Fruit fly (Drosophila melanogaster): Measurements from ENCODE around the gene CG46281.

CG46281 gene

DNA sequence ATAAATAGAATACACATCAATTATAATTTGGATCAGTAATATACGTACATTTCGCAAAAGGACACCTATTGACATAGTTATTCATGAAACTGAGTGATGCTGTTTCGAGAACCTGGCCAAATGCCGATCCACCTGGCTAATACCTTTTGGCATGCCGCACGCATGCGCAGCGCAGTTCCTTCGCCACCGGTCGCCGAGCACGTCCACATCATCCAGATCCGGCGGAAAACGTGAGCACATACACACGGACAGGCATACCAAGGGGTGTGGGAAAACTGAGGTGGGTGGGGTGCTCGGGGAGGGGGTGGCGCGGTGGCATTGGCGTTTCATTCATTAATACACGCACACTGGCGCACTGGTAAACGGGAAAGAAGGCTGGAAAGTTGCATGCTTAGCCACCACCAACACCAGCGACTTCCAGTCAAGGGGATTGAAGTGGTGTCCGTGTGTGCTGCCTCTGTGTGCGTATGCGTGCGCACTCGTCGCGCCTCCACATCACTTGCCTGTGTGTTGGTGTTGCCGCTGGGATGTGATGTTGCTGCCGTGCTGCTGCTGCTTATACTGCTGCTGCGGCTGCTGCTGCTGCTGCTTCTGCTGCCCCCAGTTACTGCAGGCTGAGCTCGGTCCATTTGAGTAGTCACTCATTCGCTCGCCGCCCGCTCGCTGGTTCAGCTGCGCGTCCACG lies 27.2 kb upstream of the CG46281 start, which contains the start of gene sim:
TSS of gene sim (plus strand) at position 635 of the 685 bp plus-strand sequence.
- TF ChIP-seq CG8478 (optimal IDR thresholded peaks at IDR 0.05) (no peak), EcR (GFP tag; optimal IDR thresholded peaks at IDR 0.05) (no peak), Dll (optimal IDR thresholded peaks at IDR 0.05) (no peak), pan (optimal IDR thresholded peaks at IDR 0.05) (no peak), usp (GFP tag; optimal IDR thresholded peaks at IDR 0.05) (no peak)

DNA sequence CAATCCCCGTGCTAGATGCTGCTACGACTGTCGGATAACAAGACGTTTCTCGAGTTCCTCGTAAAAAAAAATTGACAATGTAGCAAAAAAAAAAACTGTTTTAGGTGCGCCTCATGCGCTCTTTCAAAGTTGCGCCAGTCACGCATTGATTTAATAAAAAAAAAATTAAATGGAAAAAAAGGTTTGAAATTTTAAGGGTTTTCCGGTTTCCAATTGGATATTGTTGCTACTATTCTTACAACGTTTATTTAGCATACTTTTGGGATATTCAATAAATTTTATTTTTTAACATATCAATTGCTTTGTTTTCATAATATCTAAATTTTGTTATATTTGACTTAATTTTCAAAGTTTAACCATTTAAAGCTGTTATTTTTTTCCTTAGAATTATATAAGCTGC lies 26.4 kb upstream of the CG46281 start:
- no peak for TF ChIP-seq CG8478 (optimal IDR thresholded peaks at IDR 0.05)
- no peak for TF ChIP-seq EcR (GFP tag; optimal IDR thresholded peaks at IDR 0.05)
- TF ChIP-seq psq (optimal IDR thresholded peaks at IDR 0.05): no peak
- TF ChIP-seq pan (optimal IDR thresholded peaks at IDR 0.05): no peak
- TF ChIP-seq usp (GFP tag; optimal IDR thresholded peaks at IDR 0.05): no peak
- no peak for TF ChIP-seq Dll (optimal IDR thresholded peaks at IDR 0.05)

DNA sequence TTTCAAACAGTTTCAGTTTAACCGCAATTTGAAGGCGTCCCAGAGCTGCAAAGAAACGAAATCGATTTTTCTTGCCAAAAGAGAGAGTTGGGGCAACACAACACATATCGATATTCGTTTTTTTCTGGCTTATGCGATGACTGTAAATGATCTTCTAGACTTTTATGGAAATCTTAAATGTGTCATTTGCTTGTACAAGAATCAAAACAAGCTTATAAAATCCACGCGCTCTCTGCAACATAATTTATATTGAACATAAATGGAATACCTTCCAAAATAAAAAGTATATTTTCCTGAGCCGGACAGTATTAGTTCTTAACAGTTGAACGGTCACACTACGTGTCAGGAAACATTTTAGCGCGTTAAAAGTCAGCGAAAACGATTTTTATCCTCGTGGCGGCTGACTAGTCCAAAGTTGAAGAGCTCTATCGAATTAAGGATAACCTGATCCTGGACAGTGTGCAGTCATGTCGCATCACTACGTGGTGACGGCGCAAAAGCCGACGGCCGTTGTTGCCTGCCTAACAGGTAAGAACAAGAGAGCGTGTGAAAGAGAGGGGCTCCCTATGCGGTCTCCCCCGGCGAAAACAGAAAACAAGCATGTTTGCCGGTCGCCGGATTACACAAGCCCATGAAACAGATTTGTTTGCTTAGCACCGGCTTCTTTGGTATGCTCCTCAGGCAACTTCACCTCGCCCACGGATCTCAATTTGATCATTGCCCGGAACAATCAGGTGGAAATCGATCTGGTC lies 22.0 kb upstream of the CG46281 start, which contains the start of gene pic:
TSS of gene pic (plus strand) at position 304 of the 752 bp plus-strand sequence.
- TF ChIP-seq psq (optimal IDR thresholded peaks at IDR 0.05) (no peak), CG8478 (optimal IDR thresholded peaks at IDR 0.05) (no peak), usp (GFP tag; optimal IDR thresholded peaks at IDR 0.05) (no peak), EcR (GFP tag; optimal IDR thresholded peaks at IDR 0.05) (no peak), Dll (optimal IDR thresholded peaks at IDR 0.05) (no peak), pan (optimal IDR thresholded peaks at IDR 0.05) (no peak)

DNA sequence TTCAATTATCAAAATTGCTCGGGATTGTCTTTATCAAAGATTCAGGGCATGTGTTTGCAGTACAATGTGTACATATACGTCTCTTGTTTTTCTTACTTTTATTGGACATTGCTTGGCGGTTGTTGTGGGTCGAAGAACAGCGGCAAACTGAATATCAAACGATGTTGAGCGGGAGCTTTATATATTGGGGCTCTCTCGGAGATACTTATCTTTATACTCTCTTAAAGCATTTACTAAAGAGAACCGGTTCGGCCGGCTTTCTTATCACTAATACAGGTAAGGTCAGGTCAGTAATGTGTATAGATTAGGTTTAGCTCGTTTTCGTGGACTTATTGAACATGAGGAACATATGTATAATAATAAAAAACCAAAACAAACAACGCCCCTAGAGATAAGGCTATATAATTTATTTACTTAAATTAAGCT lies 21.2 kb upstream of the CG46281 start, which contains the start of gene CG7966:
TSS of gene CG7966 (minus strand) at position 156 of the 426 bp plus-strand sequence.
- TF ChIP-seq usp (GFP tag; optimal IDR thresholded peaks at IDR 0.05): no peak
- no peak for TF ChIP-seq CG8478 (optimal IDR thresholded peaks at IDR 0.05)
- TF ChIP-seq Dll (optimal IDR thresholded peaks at IDR 0.05): no peak
- TF ChIP-seq pan (optimal IDR thresholded peaks at IDR 0.05): no peak
- no peak for TF ChIP-seq psq (optimal IDR thresholded peaks at IDR 0.05)
- no peak for TF ChIP-seq EcR (GFP tag; optimal IDR thresholded peaks at IDR 0.05)

- no peak for TF ChIP-seq Dll (optimal IDR thresholded peaks at IDR 0.05)
- no peak for TF ChIP-seq CG8478 (optimal IDR thresholded peaks at IDR 0.05)
- TF ChIP-seq EcR (GFP tag; optimal IDR thresholded peaks at IDR 0.05): no peak
- no peak for TF ChIP-seq usp (GFP tag; optimal IDR thresholded peaks at IDR 0.05)
- no peak for TF ChIP-seq psq (optimal IDR thresholded peaks at IDR 0.05)
- no peak for TF ChIP-seq pan (optimal IDR thresholded peaks at IDR 0.05)
Observed at dm6 chr3R:13047431-13047830, 17.3 kb upstream of the CG46281 start, which contains the start of gene CG31157. Gene CG31157, plus strand, starts transcription at chr3R:13047731.

- TF ChIP-seq usp (GFP tag; optimal IDR thresholded peaks at IDR 0.05) (no peak), Dll (optimal IDR thresholded peaks at IDR 0.05) (no peak), CG8478 (optimal IDR thresholded peaks at IDR 0.05) (no peak), pan (optimal IDR thresholded peaks at IDR 0.05) (no peak), psq (optimal IDR thresholded peaks at IDR 0.05) (no peak), EcR (GFP tag; optimal IDR thresholded peaks at IDR 0.05) (no peak)
Observed at dm6 chr3R:13044459-13044858, 14.4 kb upstream of the CG46281 start, which contains the start of gene Hsc70-2. Gene Hsc70-2, plus strand, starts transcription at chr3R:13044759.

DNA sequence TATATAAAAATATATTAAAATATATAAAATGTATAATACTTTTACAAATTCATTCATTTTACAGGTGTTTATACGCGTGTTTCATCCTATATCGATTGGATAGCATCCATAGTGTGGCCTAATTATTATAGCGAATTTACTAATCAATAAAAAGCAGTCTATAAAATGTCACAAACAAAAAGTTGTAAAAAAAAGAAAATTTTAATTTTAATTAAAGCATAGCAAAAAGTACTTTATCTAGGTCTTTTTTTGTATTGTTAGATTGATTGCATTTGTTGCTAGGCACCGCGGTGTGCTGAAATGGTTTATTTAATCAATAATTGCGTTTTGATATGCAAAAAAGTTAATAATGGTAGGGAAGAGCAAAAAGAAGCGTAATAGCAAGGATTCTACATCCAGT lies 13.8 kb upstream of the CG46281 start, which contains the start of gene CG45122:
TSS of gene CG45122 (plus strand) at position 301 of the 400 bp plus-strand sequence.
- no peak for TF ChIP-seq CG8478 (optimal IDR thresholded peaks at IDR 0.05)
- no peak for TF ChIP-seq EcR (GFP tag; optimal IDR thresholded peaks at IDR 0.05)
- TF ChIP-seq psq (optimal IDR thresholded peaks at IDR 0.05): no peak
- TF ChIP-seq pan (optimal IDR thresholded peaks at IDR 0.05): no peak

dm6 chr3R:13042258-13043032 lies 12.3 kb upstream of the CG46281 start, which contains the start of gene snk:
Gene snk, minus strand, starts transcription at chr3R:13042770.
- TF ChIP-seq EcR (GFP tag; optimal IDR thresholded peaks at IDR 0.05) (no peak), CG8478 (optimal IDR thresholded peaks at IDR 0.05) (no peak), psq (optimal IDR thresholded peaks at IDR 0.05) (no peak), usp (GFP tag; optimal IDR thresholded peaks at IDR 0.05) (no peak), pan (optimal IDR thresholded peaks at IDR 0.05) (no peak), Dll (optimal IDR thresholded peaks at IDR 0.05) (no peak)

DNA sequence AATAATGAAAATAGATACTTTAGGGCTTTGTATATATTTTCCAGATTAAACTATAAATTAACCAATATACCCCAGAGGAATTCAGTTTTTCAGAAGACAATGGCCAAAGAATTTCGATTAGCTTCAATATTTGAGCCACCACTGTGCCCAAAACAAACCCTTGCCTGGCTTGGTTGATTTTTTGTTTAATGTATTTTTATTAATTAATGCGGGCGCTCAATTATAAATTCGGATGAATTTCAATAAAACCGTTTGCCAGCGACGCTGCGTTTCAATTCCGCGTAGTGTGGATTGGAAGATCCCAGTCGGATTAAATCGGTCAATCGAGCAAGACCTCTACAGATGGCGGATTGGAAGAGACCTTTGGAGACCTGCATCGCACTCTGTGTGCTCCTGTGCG lies 11.6 kb upstream of the CG46281 start, which contains the start of gene CG11670:
TSS of gene CG11670 (plus strand) at position 301 of the 400 bp plus-strand sequence.
- TF ChIP-seq CG8478 (optimal IDR thresholded peaks at IDR 0.05) (no peak), psq (optimal IDR thresholded peaks at IDR 0.05) (no peak), Dll (optimal IDR thresholded peaks at IDR 0.05) (no peak), usp (GFP tag; optimal IDR thresholded peaks at IDR 0.05) (no peak), pan (optimal IDR thresholded peaks at IDR 0.05) (no peak), EcR (GFP tag; optimal IDR thresholded peaks at IDR 0.05) (no peak)

dm6 chr3R:13039037-13039583 lies 9.0 kb upstream of the CG46281 start:
- no peak for TF ChIP-seq EcR (GFP tag; optimal IDR thresholded peaks at IDR 0.05)
- TF ChIP-seq Dll (optimal IDR thresholded peaks at IDR 0.05): no peak
- TF ChIP-seq pan (optimal IDR thresholded peaks at IDR 0.05): no peak
- no peak for TF ChIP-seq CG8478 (optimal IDR thresholded peaks at IDR 0.05)

- no peak for TF ChIP-seq EcR (GFP tag; optimal IDR thresholded peaks at IDR 0.05)
Observed at dm6 chr3R:13038075-13038474, 8.0 kb upstream of the CG46281 start, which contains the start of gene CG11668. Gene CG11668, plus strand, starts transcription at chr3R:13038375.

Measured in whole organism.